Worm (Caenorhabditis elegans): Measurements from ENCODE around the gene Y57G11C.14.

ce11 chrIV:14765336-14765735 is 33.8 kb upstream of the Y57G11C.14 start, which contains the start of gene Y57G11C.5:
- TF ChIP-seq dao-5 (tag; optimal IDR thresholded peaks at IDR 0.05) = no peak
- TF ChIP-seq him-1 (tag; optimal IDR thresholded peaks at IDR 0.05) = no peak
- TF ChIP-seq W03F9.2 (tag; optimal IDR thresholded peaks at IDR 0.05) = no peak

Data from whole organism, L4/young adult.